Worm (Caenorhabditis elegans) whole organism, L4/young adult: Measurements from ENCODE around the gene melo-1.

Experiments used
- W03F9.2 ChIP-seq: fragments of 150-350 bp; optimal IDR thresholded peaks from 2 replicates; lab custom pipeline; 2014; ENCODE audit warnings: missing biosample characterization, missing genetic modification characterization
- dao-5 ChIP-seq: sonication (generic microtip); optimal IDR thresholded peaks from 2 replicates; lab custom pipeline; 2016; ENCODE audit warnings: missing genotype, missing genetic modification characterization, moderate library complexity, missing compliant biosample characterization
- him-1 ChIP-seq: sonication (generic microtip); optimal IDR thresholded peaks from 2 replicates; lab custom pipeline; 2016; ENCODE audit warnings: missing genotype, missing genetic modification reagents, missing genetic modification characterization, missing compliant biosample characterization

DNA sequence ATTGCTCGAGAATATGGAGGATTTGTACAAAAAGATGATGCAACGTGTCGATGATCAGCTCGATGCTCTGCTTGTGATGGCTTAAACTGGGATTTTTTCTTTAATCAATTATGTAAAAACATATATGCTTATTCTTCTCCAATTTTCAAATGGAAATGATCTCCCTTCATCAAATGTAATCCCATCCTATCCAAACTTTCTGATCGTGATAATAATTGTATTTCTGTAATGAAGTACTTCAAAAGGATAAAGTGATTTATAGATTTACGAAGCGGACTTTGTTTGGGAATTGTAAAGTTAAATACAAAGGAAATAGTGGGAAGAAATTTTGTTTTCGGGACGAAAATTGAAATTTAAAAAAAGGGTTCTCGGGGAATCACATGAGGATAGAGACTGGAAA is 3.7 kb downstream of the melo-1 start:
- no peak for TF ChIP-seq dao-5
- no peak for TF ChIP-seq him-1
- no peak for TF ChIP-seq W03F9.2
